Fruit fly (Drosophila melanogaster) whole organism, embryonic: ENCODE results near the gene mthl14.

ENCODE experiments used
- Abd-B ChIP-seq: fragments of 200-800 bp; sonication (Bioruptor generic); optimal IDR thresholded peaks from 2 replicates; lab custom pipeline; 2018; ENCODE audit warnings: missing biosample characterization, mild to moderate bottlenecking, missing genetic modification characterization, moderate library complexity
- Atf3 ChIP-seq: fragments of 200-800 bp; sonication (Bioruptor generic); optimal IDR thresholded peaks from 3 replicates; lab custom pipeline; 2016; ENCODE audit warnings: missing biosample characterization, missing genetic modification characterization
- Bgb ChIP-seq: fragments of 200-800 bp; sonication (Bioruptor generic); IDR thresholded peaks from 2 replicates; pipeline ENCODE4 v1.3.6; 2022; ENCODE audit warnings: missing biosample characterization, missing genetic modification characterization; ENCODE audit not compliant: partially characterized antibody
- CG10209 ChIP-seq: fragments of 200-800 bp; sonication (Bioruptor generic); optimal IDR thresholded peaks from 3 replicates; lab custom pipeline; 2017; ENCODE audit warnings: missing biosample characterization, mild to moderate bottlenecking, missing genetic modification characterization, missing genetic modification reagents
- CG10654 ChIP-seq: fragments of 200-800 bp; sonication (Bioruptor generic); optimal IDR thresholded peaks from 2 replicates; lab custom pipeline; 2016; ENCODE audit warnings: missing biosample characterization, missing genetic modification characterization
- CG11723 ChIP-seq: fragments of 200-800 bp; sonication (Bioruptor generic); optimal IDR thresholded peaks from 2 replicates; lab custom pipeline; 2017; ENCODE audit warnings: missing biosample characterization, mild to moderate bottlenecking, missing genetic modification characterization
- CG14441 ChIP-seq: fragments of 200-800 bp; sonication (Bioruptor generic); IDR thresholded peaks from 2 replicates; pipeline ENCODE4 v1.3.6; 2022; ENCODE audit warnings: missing biosample characterization, missing genetic modification characterization
- CG14965 ChIP-seq: fragments of 200-800 bp; sonication (Bioruptor generic); optimal IDR thresholded peaks from 2 replicates; lab custom pipeline; 2016; ENCODE audit warnings: missing biosample characterization, missing genetic modification characterization, borderline replicate concordance
- CG18476 ChIP-seq: fragments of 200-800 bp; sonication (Bioruptor generic); optimal IDR thresholded peaks from 2 replicates; lab custom pipeline; 2016; ENCODE audit warnings: missing biosample characterization, mild to moderate bottlenecking, missing genetic modification characterization
- CG18619 ChIP-seq: fragments of 200-800 bp; sonication (Bioruptor generic); optimal IDR thresholded peaks from 3 replicates; lab custom pipeline; 2017; ENCODE audit warnings: missing biosample characterization, mild to moderate bottlenecking, missing genetic modification characterization
- CG2199 ChIP-seq: fragments of 200-800 bp; sonication (Bioruptor generic); IDR thresholded peaks from 3 replicates; pipeline ENCODE4 v1.3.6; 2022; ENCODE audit warnings: missing biosample characterization, missing genetic modification characterization
- CG30020 ChIP-seq: fragments of 200-800 bp; optimal IDR thresholded peaks from 2 replicates; lab custom pipeline; 2019; ENCODE audit warnings: missing biosample characterization, mild to moderate bottlenecking, missing genetic modification characterization, moderate library complexity
- CG34376 ChIP-seq: fragments of 200-800 bp; sonication (Bioruptor generic); optimal IDR thresholded peaks from 2 replicates; lab custom pipeline; 2018; ENCODE audit warnings: missing biosample characterization, mild to moderate bottlenecking, missing genetic modification characterization
- CG4282 ChIP-seq: fragments of 200-800 bp; sonication (Bioruptor generic); optimal IDR thresholded peaks from 2 replicates; lab custom pipeline; 2016; ENCODE audit warnings: missing biosample characterization, missing genetic modification characterization
- CG7963 ChIP-seq: fragments of 200-800 bp; sonication (Bioruptor generic); IDR thresholded peaks from 3 replicates; pipeline ENCODE4 v1.3.6; 2022; ENCODE audit warnings: missing biosample characterization, missing genetic modification characterization; ENCODE audit not compliant: partially characterized antibody
- CG8359 ChIP-seq: fragments of 200-800 bp; sonication (Bioruptor generic); optimal IDR thresholded peaks from 2 replicates; lab custom pipeline; 2017; ENCODE audit warnings: missing biosample characterization, mild to moderate bottlenecking, missing genetic modification characterization, borderline replicate concordance
- CG8478 ChIP-seq: fragments of >200 bp; optimal IDR thresholded peaks from 2 replicates; lab custom pipeline; 2018
- CG9215 ChIP-seq: fragments of 200-800 bp; sonication (Bioruptor generic); IDR thresholded peaks from 2 replicates; pipeline ENCODE4 v1.3.6; 2022; ENCODE audit warnings: missing biosample characterization, missing genetic modification characterization
- Dip2 ChIP-seq: fragments of 200-800 bp; sonication (Bioruptor generic); IDR thresholded peaks from 2 replicates; pipeline ENCODE4 v1.3.6; 2022; ENCODE audit warnings: missing biosample characterization, missing genetic modification characterization
- Eip74EF ChIP-seq, 2 experiments: fragments of 200-800 bp in 1 of 2; fragments of >200 bp in 1 of 2; sonication (Bioruptor generic) in 1 of 2; optimal IDR thresholded peaks; 2 replicates each; lab custom pipeline; 2017 to 2019; ENCODE audit warnings: missing biosample characterization in 2 of 2, missing genetic modification characterization in 2 of 2, mild to moderate bottlenecking in 1 of 2, moderate library complexity in 1 of 2
- GATAe ChIP-seq: fragments of 200-800 bp; sonication (Bioruptor generic); conservative IDR thresholded peaks from 2 replicates; pipeline ENCODE4 v1.3.6; 2022; ENCODE audit warnings: missing biosample characterization, missing genetic modification characterization
- H2.0 ChIP-seq: fragments of 200-800 bp; sonication (Bioruptor generic); IDR thresholded peaks from 2 replicates; pipeline ENCODE4 v1.3.6; 2022; ENCODE audit warnings: missing biosample characterization, missing genetic modification characterization
- HLH54F ChIP-seq: fragments of 200-800 bp; sonication (Bioruptor generic); optimal IDR thresholded peaks from 3 replicates; lab custom pipeline; 2016; ENCODE audit warnings: missing biosample characterization, missing genetic modification characterization
- Hmx ChIP-seq: fragments of 200-800 bp; sonication (Bioruptor generic); optimal IDR thresholded peaks from 2 replicates; lab custom pipeline; 2016; ENCODE audit warnings: missing biosample characterization, missing genetic modification characterization
- Lhr ChIP-seq: fragments of 200-800 bp; sonication (Bioruptor generic); optimal IDR thresholded peaks from 3 replicates; lab custom pipeline; 2017; ENCODE audit warnings: mild to moderate bottlenecking, missing biosample characterization, missing genetic modification reagents, missing genetic modification characterization
- MESR4 ChIP-seq: fragments of 200-800 bp; sonication (Bioruptor generic); optimal IDR thresholded peaks from 2 replicates; lab custom pipeline; 2018; ENCODE audit warnings: missing biosample characterization, mild to moderate bottlenecking, missing genetic modification characterization, moderate library complexity
- TFAM ChIP-seq: fragments of 200-800 bp; sonication (Bioruptor generic); optimal IDR thresholded peaks from 2 replicates; lab custom pipeline; 2017; ENCODE audit warnings: missing biosample characterization, missing genetic modification characterization, inconsistent platforms
- ac ChIP-seq: fragments of 200-800 bp; sonication (Bioruptor generic); optimal IDR thresholded peaks from 3 replicates; lab custom pipeline; 2017; ENCODE audit warnings: missing biosample characterization, mild to moderate bottlenecking, missing genetic modification characterization
- cg ChIP-seq: fragments of 200-800 bp; sonication (Bioruptor generic); optimal IDR thresholded peaks from 3 replicates; lab custom pipeline; 2019; ENCODE audit warnings: missing biosample characterization, mild to moderate bottlenecking, missing genetic modification characterization, moderate library complexity
- chinmo ChIP-seq: fragments of 200-800 bp; sonication (Bioruptor generic); IDR thresholded peaks from 4 replicates; pipeline ENCODE4 v1.3.6; 2022; ENCODE audit warnings: missing biosample characterization, missing genetic modification characterization; ENCODE audit not compliant: partially characterized antibody
- crp ChIP-seq, 2 experiments: fragments of 200-800 bp; sonication (Bioruptor generic); optimal IDR thresholded peaks; 2 replicates in 1 of 2; 3 replicates in 1 of 2; lab custom pipeline; 2017; ENCODE audit warnings: missing biosample characterization in 2 of 2, missing genetic modification characterization in 2 of 2, mild to moderate bottlenecking in 1 of 2, moderate library complexity in 1 of 2
- dmrt11E ChIP-seq: fragments of 200-800 bp; sonication (Bioruptor generic); optimal IDR thresholded peaks from 3 replicates; lab custom pipeline; 2018; ENCODE audit warnings: missing biosample characterization, mild to moderate bottlenecking, missing genetic modification characterization, moderate library complexity
- esg ChIP-seq: fragments of 200-800 bp; sonication (Bioruptor generic); conservative IDR thresholded peaks from 2 replicates; pipeline ENCODE4 v1.3.6; 2022; ENCODE audit warnings: missing biosample characterization, missing genetic modification characterization
- fd96Cb ChIP-seq: fragments of 200-800 bp; sonication (Bioruptor generic); optimal IDR thresholded peaks from 2 replicates; lab custom pipeline; 2018; ENCODE audit warnings: missing biosample characterization, mild to moderate bottlenecking, missing genetic modification characterization, moderate library complexity
- gcm ChIP-seq: fragments of 200-800 bp; sonication (Bioruptor generic); optimal IDR thresholded peaks from 2 replicates; lab custom pipeline; 2019; ENCODE audit warnings: missing biosample characterization, mild to moderate bottlenecking, missing genetic modification characterization, moderate library complexity
- gt ChIP-seq: fragments of 200-800 bp; sonication (Bioruptor generic); IDR thresholded peaks from 2 replicates; pipeline ENCODE4 v1.3.6; 2022; ENCODE audit warnings: missing biosample characterization, missing genetic modification characterization
- ham ChIP-seq: fragments of 200-800 bp; sonication (Bioruptor generic); IDR thresholded peaks from 2 replicates; pipeline ENCODE4 v1.3.6; 2022; ENCODE audit warnings: missing biosample characterization, missing genetic modification characterization
- lbe ChIP-seq: fragments of 200-800 bp; sonication (Bioruptor generic); optimal IDR thresholded peaks from 2 replicates; lab custom pipeline; 2016; ENCODE audit warnings: missing biosample characterization, mild to moderate bottlenecking, missing genetic modification characterization
- oc ChIP-seq: fragments of 200-800 bp; sonication (Bioruptor generic); optimal IDR thresholded peaks from 2 replicates; lab custom pipeline; 2018; ENCODE audit warnings: missing biosample characterization, mild to moderate bottlenecking, missing genetic modification characterization, moderate library complexity
- pb ChIP-seq: fragments of 200-800 bp; sonication (Bioruptor generic); optimal IDR thresholded peaks from 3 replicates; lab custom pipeline; 2016; ENCODE audit warnings: missing biosample characterization, missing genetic modification characterization
- phol ChIP-seq: fragments of 200-800 bp; sonication (Bioruptor generic); optimal IDR thresholded peaks from 3 replicates; lab custom pipeline; 2018; ENCODE audit warnings: missing biosample characterization, mild to moderate bottlenecking, missing genetic modification characterization, moderate library complexity
- pros ChIP-seq: fragments of 200-800 bp; sonication (Bioruptor generic); optimal IDR thresholded peaks from 3 replicates; lab custom pipeline; 2019; ENCODE audit warnings: missing biosample characterization, mild to moderate bottlenecking, missing genetic modification characterization, moderate library complexity
- sim ChIP-seq: fragments of 200-800 bp; sonication (Bioruptor generic); IDR thresholded peaks from 2 replicates; pipeline ENCODE4 v1.3.6; 2022; ENCODE audit warnings: missing biosample characterization, missing genetic modification characterization
- sna ChIP-seq: fragments of 200-800 bp; sonication (Bioruptor generic); IDR thresholded peaks from 2 replicates; pipeline ENCODE4 v1.3.6; 2022; ENCODE audit warnings: missing biosample characterization, missing genetic modification characterization; ENCODE audit not compliant: partially characterized antibody
- so ChIP-seq: fragments of 200-800 bp; sonication (Bioruptor generic); IDR thresholded peaks from 3 replicates; pipeline ENCODE4 v1.3.6; 2022; ENCODE audit warnings: missing biosample characterization, missing genetic modification characterization
- stc ChIP-seq: fragments of 200-800 bp; sonication (Bioruptor generic); IDR thresholded peaks from 2 replicates; pipeline ENCODE4 v1.3.6; 2022; ENCODE audit warnings: missing biosample characterization, missing genetic modification characterization
- ttk ChIP-seq: fragments of 200-800 bp; sonication (Bioruptor generic); IDR thresholded peaks from 2 replicates; pipeline ENCODE4 v2.1.2; 2022; ENCODE audit warnings: missing biosample characterization, missing genetic modification characterization

mthl14 gene

DNA sequence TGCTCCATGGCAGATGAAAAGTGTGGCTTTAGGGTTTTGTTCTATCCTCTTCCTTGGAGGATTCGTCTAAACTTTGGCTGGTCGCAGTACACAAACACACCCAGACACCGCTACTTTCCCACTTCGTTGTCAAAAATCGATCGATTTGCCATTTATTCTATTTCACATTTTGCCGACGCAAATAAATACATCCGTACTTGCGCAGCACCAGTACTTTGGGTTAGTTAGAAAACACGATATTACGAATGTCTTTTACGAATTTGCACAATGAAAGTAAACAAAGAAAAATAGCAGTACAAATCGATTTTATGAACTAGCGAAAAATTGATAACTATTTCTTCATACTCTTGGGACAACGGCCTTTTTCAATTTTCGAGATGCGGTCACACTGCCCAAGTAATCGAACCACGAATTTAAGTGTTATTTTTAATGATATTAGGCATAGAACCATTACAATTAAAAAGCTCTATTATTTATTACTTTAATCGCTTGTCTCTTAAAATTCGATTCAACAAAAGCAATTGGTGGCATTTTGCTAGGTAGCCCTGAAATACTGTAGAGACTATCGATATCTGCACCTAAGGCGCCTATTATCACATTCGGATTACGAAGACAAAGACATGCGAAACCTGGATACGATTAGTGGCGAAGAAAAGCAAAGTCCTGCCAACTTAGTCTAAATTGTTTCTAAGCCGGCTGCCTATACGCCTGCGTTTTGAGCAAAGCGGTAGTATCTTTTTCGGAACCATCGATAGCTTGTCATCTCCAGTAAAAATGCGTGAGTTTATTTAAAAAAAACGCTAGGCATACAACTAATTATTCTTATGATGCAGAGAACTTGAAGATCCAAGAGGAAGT, 10.6 kb downstream of the mthl14 start, which contains the start of the genes DIP2 and wac (continued):
- TF ChIP-seq Dip2 (no peak), CG8478 (lab: Kevin White, UChicago) (no peak), HLH54F (GFP tag; lab: Kevin White, UChicago) (peak; percentile 85), CG7963 (GFP tag; lab: Robert Waterston, UW) (peak; percentile 73), Abd-B (GFP tag; lab: Kevin White, UChicago) (no peak), CG10209 (GFP tag; lab: Kevin White, UChicago) (peak; percentile 53), CG34376 (GFP tag; lab: Kevin White, UChicago) (peak; percentile 84), Atf3 (GFP tag; lab: Kevin White, UChicago) (peak; percentile 84), gt (no peak), MESR4 (peak; percentile 51), sna (GFP tag; lab: Robert Waterston, UW) (peak; percentile 85), fd96Cb (tag; lab: Kevin White, UChicago) (peak; percentile 42), pb (GFP tag; lab: Kevin White, UChicago) (peak; percentile 53), CG14441 (GFP tag; lab: Robert Waterston, UW) (peak; percentile 62), GATAe (GFP tag; lab: Robert Waterston, UW) (0 out of 2 replicates have a peak, but pooled peaks have one; percentile 15), esg (GFP tag; lab: Robert Waterston, UW) (peak; percentile 45; the same call in 1 of the 2 replicates), Bgb (peak; percentile 91), crp (GFP tag; optimal IDR thresholded peaks at IDR 0.05; lab: Kevin White, UChicago) (peak in 1 of 2 experiments; percentile 24), dmrt11E (peak; percentile 23), CG2199 (GFP tag; lab: Robert Waterston, UW) (peak; percentile 75; the same call in 2 of the 3 replicates), CG18619 (GFP tag; lab: Kevin White, UChicago) (no peak), CG30020 (tag; lab: Kevin White, UChicago) (peak; percentile 73), lbe (GFP tag; lab: Kevin White, UChicago) (peak; percentile 69), oc (tag; lab: Kevin White, UChicago) (peak; percentile 89), Lhr (GFP tag; lab: Kevin White, UChicago) (peak; percentile 85), so (peak; percentile 73; the same call in 2 of the 3 replicates), chinmo (peak; percentile 84; the same call in 2 of the 4 replicates), CG18476 (GFP tag; lab: Kevin White, UChicago) (peak; percentile 43), CG14965 (GFP tag; lab: Kevin White, UChicago) (no peak), ham (GFP tag; lab: Robert Waterston, UW) (peak; percentile 14; the same call in 1 of the 2 replicates), CG11723 (GFP tag; lab: Kevin White, UChicago) (peak; percentile 28), cg (GFP tag; lab: Kevin White, UChicago) (peak; percentile 35), sim (no peak), stc (GFP tag; lab: Robert Waterston, UW) (peak; percentile 45), CG10654 (GFP tag; lab: Kevin White, UChicago) (peak; percentile 79), CG8359 (GFP tag; lab: Kevin White, UChicago) (no peak), CG4282 (peak; percentile 86), ttk (GFP tag; lab: Robert Waterston, UW) (peak; percentile 60), CG9215 (no peak), Eip74EF (GFP tag; optimal IDR thresholded peaks at IDR 0.05; lab: Kevin White, UChicago) (no peak), H2.0 (GFP tag; lab: Robert Waterston, UW) (peak; percentile 59; the same call in 1 of the 2 replicates), phol (tag; lab: Kevin White, UChicago) (peak; percentile 68), gcm (GFP tag; lab: Kevin White, UChicago) (peak; percentile 33), pros (GFP tag; lab: Kevin White, UChicago) (peak; percentile 97), ac (GFP tag; lab: Kevin White, UChicago) (no peak), Hmx (GFP tag; lab: Kevin White, UChicago) (no peak), TFAM (GFP tag; lab: Kevin White, UChicago) (no peak)
